Worm (Caenorhabditis elegans) whole organism, late embryonic: Measurements from ENCODE around the gene gen-1.

ENCODE experiments used
- K02D7.2 ChIP-seq: sonication (generic microtip); optimal IDR thresholded peaks from 2 replicates; lab custom pipeline; 2017; ENCODE audit warnings: mild to moderate bottlenecking, missing genetic modification characterization, missing compliant biosample characterization
- Y22D7AL.16 ChIP-seq: sonication (generic microtip); optimal IDR thresholded peaks from 2 replicates; lab custom pipeline; 2016; ENCODE audit warnings: missing genetic modification characterization, missing compliant biosample characterization
- ahr-1 ChIP-seq: sonication (generic microtip); optimal IDR thresholded peaks from 2 replicates; lab custom pipeline; 2016; ENCODE audit warnings: missing genetic modification characterization, missing compliant biosample characterization
- ama-1 ChIP-seq: fragments of 150-350 bp; optimal IDR thresholded peaks from 2 replicates; lab custom pipeline; 2014
- ceh-14 ChIP-seq: sonication (generic microtip); optimal IDR thresholded peaks from 2 replicates; lab custom pipeline; 2016; ENCODE audit warnings: missing genotype, missing genetic modification characterization, missing compliant biosample characterization
- ceh-18 ChIP-seq: sonication (generic microtip); optimal IDR thresholded peaks from 2 replicates; lab custom pipeline; 2016; ENCODE audit warnings: missing genetic modification characterization, missing compliant biosample characterization
- ceh-2 ChIP-seq: sonication (generic microtip); optimal IDR thresholded peaks from 2 replicates; lab custom pipeline; 2016; ENCODE audit warnings: missing genotype, missing genetic modification characterization, missing compliant biosample characterization
- ceh-24 ChIP-seq: sonication (generic microtip); optimal IDR thresholded peaks from 2 replicates; lab custom pipeline; 2016; ENCODE audit warnings: mild to moderate bottlenecking, missing genetic modification characterization, missing compliant biosample characterization
- ceh-31 ChIP-seq: sonication (generic microtip); optimal IDR thresholded peaks from 2 replicates; lab custom pipeline; 2016; ENCODE audit warnings: missing genetic modification characterization, missing compliant biosample characterization
- ceh-34 ChIP-seq: sonication (generic microtip); optimal IDR thresholded peaks from 2 replicates; lab custom pipeline; 2016; ENCODE audit warnings: mild to moderate bottlenecking, missing genetic modification characterization, missing compliant biosample characterization
- ceh-45 ChIP-seq: fragments of 200-800 bp; sonication (Bioruptor generic); IDR thresholded peaks from 2 replicates; pipeline ENCODE4 v1.3.6; 2022; ENCODE audit warnings: missing genetic modification reagents, missing genetic modification characterization, missing compliant biosample characterization
- ceh-48 ChIP-seq: sonication (generic microtip); optimal IDR thresholded peaks from 2 replicates; lab custom pipeline; 2016; ENCODE audit warnings: missing genetic modification characterization, inconsistent platforms, missing compliant biosample characterization
- ceh-9 ChIP-seq: sonication (generic microtip); optimal IDR thresholded peaks from 2 replicates; lab custom pipeline; 2016; ENCODE audit warnings: mild to moderate bottlenecking, missing genetic modification characterization, inconsistent platforms, missing compliant biosample characterization
- che-1 ChIP-seq: sonication (generic microtip); optimal IDR thresholded peaks from 2 replicates; lab custom pipeline; 2016; ENCODE audit warnings: mild to moderate bottlenecking, missing genetic modification characterization, missing compliant biosample characterization
- dve-1 ChIP-seq: sonication (generic microtip); optimal IDR thresholded peaks from 2 replicates; lab custom pipeline; 2017; ENCODE audit warnings: antibody characterized with exemption, mild to moderate bottlenecking, missing genetic modification characterization, missing compliant biosample characterization
- elt-2 ChIP-seq: sonication (generic microtip); optimal IDR thresholded peaks from 2 replicates; lab custom pipeline; 2016; ENCODE audit warnings: missing genetic modification reagents, missing genetic modification characterization, missing compliant biosample characterization
- elt-4 ChIP-seq: sonication (generic microtip); optimal IDR thresholded peaks from 2 replicates; lab custom pipeline; 2016; ENCODE audit warnings: missing genetic modification characterization, missing compliant biosample characterization
- ets-4 ChIP-seq: sonication (generic microtip); optimal IDR thresholded peaks from 2 replicates; lab custom pipeline; 2016; ENCODE audit warnings: missing genetic modification characterization, missing compliant biosample characterization
- fkh-6 ChIP-seq: sonication (generic microtip); optimal IDR thresholded peaks from 2 replicates; lab custom pipeline; 2016; ENCODE audit warnings: missing genetic modification characterization, missing compliant biosample characterization
- hlh-15 ChIP-seq: sonication (generic microtip); optimal IDR thresholded peaks from 2 replicates; lab custom pipeline; 2016; ENCODE audit warnings: missing genetic modification characterization, missing compliant biosample characterization
- hlh-30 ChIP-seq: sonication (generic microtip); optimal IDR thresholded peaks from 2 replicates; lab custom pipeline; 2017; ENCODE audit warnings: antibody characterized with exemption, missing genetic modification characterization, missing compliant biosample characterization; ENCODE audit not compliant: insufficient read depth
- hlh-6 ChIP-seq: sonication (generic microtip); optimal IDR thresholded peaks from 2 replicates; lab custom pipeline; 2016; ENCODE audit warnings: missing genotype, missing genetic modification characterization, missing compliant biosample characterization
- lim-6 ChIP-seq: sonication (generic microtip); optimal IDR thresholded peaks from 2 replicates; lab custom pipeline; 2016; ENCODE audit warnings: missing genetic modification characterization, missing compliant biosample characterization
- lin-11 ChIP-seq: fragments of 200-800 bp; sonication (Bioruptor generic); optimal IDR thresholded peaks from 2 replicates; lab custom pipeline; 2018; ENCODE audit warnings: mild to moderate bottlenecking, missing genetic modification characterization, missing compliant biosample characterization
- madf-2 ChIP-seq: sonication (generic microtip); optimal IDR thresholded peaks from 2 replicates; lab custom pipeline; 2017; ENCODE audit warnings: missing genetic modification characterization, missing compliant biosample characterization
- nfya-1 ChIP-seq: sonication (generic microtip); optimal IDR thresholded peaks from 2 replicates; lab custom pipeline; 2017; ENCODE audit warnings: missing genetic modification characterization, mild to moderate bottlenecking, missing compliant biosample characterization, antibody characterized with exemption, moderate library complexity
- pat-9 ChIP-seq: fragments of 200-800 bp; sonication (Bioruptor generic); optimal IDR thresholded peaks from 2 replicates; lab custom pipeline; 2018; ENCODE audit warnings: mild to moderate bottlenecking, missing genetic modification characterization, moderate library complexity, missing compliant biosample characterization
- pha-2 ChIP-seq: sonication (generic microtip); optimal IDR thresholded peaks from 2 replicates; lab custom pipeline; 2017; ENCODE audit warnings: mild to moderate bottlenecking, missing genetic modification characterization, missing compliant biosample characterization
- pqm-1 ChIP-seq: sonication (generic microtip); optimal IDR thresholded peaks from 2 replicates; lab custom pipeline; 2016; ENCODE audit warnings: missing genetic modification characterization, missing compliant biosample characterization
- rnt-1 ChIP-seq: sonication (generic microtip); optimal IDR thresholded peaks from 2 replicates; lab custom pipeline; 2016; ENCODE audit warnings: missing genetic modification characterization, missing compliant biosample characterization
- sdc-2 ChIP-seq: sonication (generic microtip); optimal IDR thresholded peaks from 2 replicates; lab custom pipeline; 2016; ENCODE audit warnings: missing genotype, missing genetic modification characterization, missing compliant biosample characterization
- sox-2 ChIP-seq: fragments of 200-800 bp; sonication (Bioruptor generic); IDR thresholded peaks from 2 replicates; pipeline ENCODE4 v1.3.6; 2022; ENCODE audit warnings: missing genetic modification reagents, missing genetic modification characterization, missing compliant biosample characterization
- sox-4 ChIP-seq: sonication (generic microtip); optimal IDR thresholded peaks from 2 replicates; lab custom pipeline; 2017; ENCODE audit warnings: mild to moderate bottlenecking, missing genetic modification characterization, inconsistent platforms, missing compliant biosample characterization
- tbx-2 ChIP-seq: sonication (generic microtip); optimal IDR thresholded peaks from 2 replicates; lab custom pipeline; 2016; ENCODE audit warnings: missing genetic modification characterization, missing compliant biosample characterization
- unc-3 ChIP-seq, 2 experiments: fragments of 200-800 bp in 1 of 2; sonication (Bioruptor generic) in 1 of 2; sonication (generic microtip) in 1 of 2; conservative IDR thresholded peaks in 1 of 2; optimal IDR thresholded peaks in 1 of 2; 2 replicates each; pipeline versions ENCODE4 v1.3.6 to Lab custom; 2016 to 2022; ENCODE audit warnings: missing compliant biosample characterization in 2 of 2, missing genetic modification characterization in 2 of 2, missing genetic modification reagents in 1 of 2
- unc-42 ChIP-seq: sonication (generic microtip); optimal IDR thresholded peaks from 2 replicates; lab custom pipeline; 2016; ENCODE audit warnings: missing genotype, missing genetic modification characterization, missing compliant biosample characterization
- unc-55 ChIP-seq: sonication (generic microtip); optimal IDR thresholded peaks from 2 replicates; lab custom pipeline; 2017; ENCODE audit warnings: missing biosample characterization, missing genetic modification reagents, missing genetic modification characterization
- unc-86 ChIP-seq: sonication (generic microtip); optimal IDR thresholded peaks from 2 replicates; lab custom pipeline; 2016; ENCODE audit warnings: missing genetic modification characterization, missing compliant biosample characterization
- zip-5 ChIP-seq: sonication (generic microtip); optimal IDR thresholded peaks from 2 replicates; lab custom pipeline; 2016; ENCODE audit warnings: missing genetic modification characterization, missing compliant biosample characterization

The gen-1 gene

ce11 chrIII:6206161-6206853, 41.7 kb downstream of the gen-1 start, which contains the start of the genes sna-3 and rps-3:
Gene sna-3, minus strand, starts transcription at chrIII:6206211.
Gene rps-3, plus strand, starts transcription at chrIII:6206803.
- TF ChIP-seq ceh-18 (peak; percentile 33), hlh-30 (tag; lab: Kevin White, UChicago) (peak; percentile 81), fkh-6 (tag; lab: Kevin White, UChicago) (no peak), lin-11 (tag; lab: Kevin White, UChicago) (no peak), madf-2 (tag; lab: Kevin White, UChicago) (no peak), unc-42 (tag; lab: Kevin White, UChicago) (peak; percentile 39), dve-1 (no peak), rnt-1 (peak; percentile 63), elt-2 (tag; lab: Kevin White, UChicago) (peak; percentile 2), tbx-2 (tag; lab: Kevin White, UChicago) (peak; percentile 32), hlh-15 (no peak), unc-3 (GFP tag; conservative IDR thresholded peaks at IDR 0.05; lab: Robert Waterston, UW) (no peak), unc-3 (tag; optimal IDR thresholded peaks at IDR 0.05; lab: Kevin White, UChicago) (no peak), ceh-48 (tag; lab: Kevin White, UChicago) (no peak), pha-2 (tag; lab: Kevin White, UChicago) (no peak), unc-55 (GFP tag; lab: Kevin White, UChicago) (peak; percentile 16), che-1 (tag; lab: Kevin White, UChicago) (no peak), ceh-31 (tag; lab: Kevin White, UChicago) (peak; percentile 78), ahr-1 (tag; lab: Kevin White, UChicago) (no peak), nfya-1 (tag; lab: Kevin White, UChicago) (peak; percentile 82)

- TF ChIP-seq Y22D7AL.16 (no peak), ama-1 (no peak), pat-9 (no peak)
- TF ChIP-seq, all 69 proteins: peak for 0
Measured at ce11 chrIII:6202440-6202839, 45.5 kb downstream of the gen-1 start.

ce11 chrIII:6201325-6201724, 46.6 kb downstream of the gen-1 start:
- TF ChIP-seq ets-4 (tag; lab: Kevin White, UChicago) (no peak), nfya-1 (tag; lab: Kevin White, UChicago) (no peak), unc-86 (tag; lab: Kevin White, UChicago) (no peak), zip-5 (tag; lab: Kevin White, UChicago) (no peak), Y22D7AL.16 (no peak), ceh-14 (tag; lab: Kevin White, UChicago) (no peak), elt-2 (tag; lab: Kevin White, UChicago) (no peak), ceh-9 (tag; lab: Kevin White, UChicago) (no peak), ceh-24 (no peak), hlh-6 (tag; lab: Kevin White, UChicago) (no peak), ceh-48 (tag; lab: Kevin White, UChicago) (no peak), pqm-1 (tag; lab: Kevin White, UChicago) (no peak), fkh-6 (tag; lab: Kevin White, UChicago) (no peak), hlh-15 (no peak), sox-4 (tag; lab: Kevin White, UChicago) (no peak)

ce11 chrIII:6198378-6199234, 49.4 kb downstream of the gen-1 start, which contains the start of the genes C23G10.7 and rpn-2:
Gene C23G10.7, minus strand, starts transcription at chrIII:6198414.
Gene rpn-2, plus strand, starts transcription at chrIII:6199184.
- TF ChIP-seq unc-55 (GFP tag; lab: Kevin White, UChicago) (no peak), K02D7.2 (no peak), unc-42 (tag; lab: Kevin White, UChicago) (peak; percentile 10), ceh-14 (tag; lab: Kevin White, UChicago) (no peak), sdc-2 (tag; lab: Kevin White, UChicago) (no peak), ceh-48 (tag; lab: Kevin White, UChicago) (peak; percentile 23), elt-2 (tag; lab: Kevin White, UChicago) (no peak), ceh-18 (no peak), ceh-2 (tag; lab: Kevin White, UChicago) (no peak), nfya-1 (tag; lab: Kevin White, UChicago) (peak; percentile 17), unc-86 (tag; lab: Kevin White, UChicago) (no peak), zip-5 (tag; lab: Kevin White, UChicago) (no peak), ceh-45 (GFP tag; lab: Robert Waterston, UW) (no peak), rnt-1 (peak; percentile 40), pat-9 (no peak), elt-4 (tag; lab: Kevin White, UChicago) (no peak), ceh-34 (tag; lab: Kevin White, UChicago) (no peak), lim-6 (tag; lab: Kevin White, UChicago) (no peak), sox-2 (GFP tag; lab: Robert Waterston, UW) (no peak), hlh-30 (tag; lab: Kevin White, UChicago) (no peak)
